Worm (Caenorhabditis elegans): ENCODE data around the gene C29F5.8.

DNA sequence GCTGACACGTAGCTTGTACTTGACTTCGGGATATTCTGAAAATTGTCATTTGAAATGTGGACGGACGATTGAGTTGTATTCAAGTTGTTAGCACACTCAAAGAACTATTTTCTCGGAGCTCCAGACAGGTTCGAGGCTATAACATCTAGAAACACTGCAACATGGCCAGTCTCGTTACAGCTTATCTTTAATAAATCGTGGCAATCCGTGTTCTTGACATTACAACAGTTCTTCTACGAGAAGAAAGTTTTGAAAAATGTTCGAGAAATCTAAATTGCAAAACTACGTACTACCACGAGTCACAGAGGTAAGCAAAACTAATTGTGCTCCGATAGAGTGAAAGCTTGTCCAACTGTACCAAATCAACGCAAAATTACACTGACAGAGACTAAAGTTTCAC, 15.9 kb downstream of the C29F5.8 start:
- no peak for TF ChIP-seq nhr-237 (tag; optimal IDR thresholded peaks at IDR 0.05)
- TF ChIP-seq ZK546.5 (tag; optimal IDR thresholded peaks at IDR 0.05), result no peak
- no peak for TF ChIP-seq nhr-25 (tag; optimal IDR thresholded peaks at IDR 0.05; ENCODE audit: borderline replicate concordance, insufficient read depth)
- TF ChIP-seq zag-1 (tag; optimal IDR thresholded peaks at IDR 0.05), result no peak
- no peak for TF ChIP-seq pqm-1 (tag; optimal IDR thresholded peaks at IDR 0.05)
- TF ChIP-seq ama-1 (optimal IDR thresholded peaks at IDR 0.05), result no peak

Measured in whole organism, L4 larva.